Worm (Caenorhabditis elegans) whole organism, L4 larva: ENCODE results near the gene srbc-9.

Source experiments
- F10B5.3 ChIP-seq: sonication (generic microtip); optimal IDR thresholded peaks from 2 replicates; lab custom pipeline; 2016; ENCODE audit warnings: mild to moderate bottlenecking, missing genetic modification characterization, missing compliant biosample characterization
- F37D6.2 ChIP-seq: sonication (generic microtip); optimal IDR thresholded peaks from 2 replicates; lab custom pipeline; 2016; ENCODE audit warnings: mild to moderate bottlenecking, missing genetic modification characterization, missing compliant biosample characterization
- F44E2.7 ChIP-seq: fragments of 200-800 bp; sonication (Bioruptor generic); IDR thresholded peaks from 2 replicates; pipeline ENCODE4 v2.1.2; 2022; ENCODE audit warnings: missing genetic modification characterization, missing compliant biosample characterization
- T20F7.1 ChIP-seq: fragments of 200-800 bp; sonication (Bioruptor generic); optimal IDR thresholded peaks from 2 replicates; lab custom pipeline; 2018; ENCODE audit warnings: mild to moderate bottlenecking, missing genetic modification characterization, missing compliant biosample characterization
- T26A8.4 ChIP-seq: fragments of 200-800 bp; sonication (Bioruptor generic); IDR thresholded peaks from 2 replicates; pipeline ENCODE4 v1.3.6; 2022; ENCODE audit warnings: missing genetic modification characterization, missing compliant biosample characterization
- Y48G9A.11 ChIP-seq: fragments of 200-800 bp; sonication (Bioruptor generic); IDR thresholded peaks from 2 replicates; pipeline ENCODE4 v1.3.6; 2022; ENCODE audit warnings: missing genetic modification reagents, missing genetic modification characterization, missing compliant biosample characterization
- Y75B8A.6 ChIP-seq: fragments of 200-800 bp; sonication (Bioruptor generic); IDR thresholded peaks from 2 replicates; pipeline ENCODE4 v1.3.6; 2022; ENCODE audit warnings: missing genetic modification reagents, missing genetic modification characterization, missing compliant biosample characterization
- ceh-20 ChIP-seq: fragments of 200-800 bp; sonication (Bioruptor generic); IDR thresholded peaks from 2 replicates; pipeline ENCODE4 v1.3.6; 2022; ENCODE audit warnings: missing genetic modification reagents, missing genetic modification characterization, missing compliant biosample characterization
- ceh-44 ChIP-seq: fragments of 200-800 bp; sonication (Bioruptor generic); IDR thresholded peaks from 2 replicates; pipeline ENCODE4 v1.3.6; 2022; ENCODE audit warnings: missing genetic modification reagents, missing genetic modification characterization, missing compliant biosample characterization
- ceh-82 ChIP-seq: sonication (generic microtip); optimal IDR thresholded peaks from 2 replicates; lab custom pipeline; 2017; ENCODE audit warnings: missing biosample characterization, missing genetic modification characterization
- daf-19 ChIP-seq: fragments of 200-800 bp; sonication (Bioruptor generic); conservative IDR thresholded peaks from 2 replicates; pipeline ENCODE4 v1.3.6; 2022; ENCODE audit warnings: missing genetic modification characterization, missing compliant biosample characterization
- daf-8 ChIP-seq: fragments of 200-800 bp; sonication (Bioruptor generic); IDR thresholded peaks from 2 replicates; pipeline ENCODE4 v1.3.6; 2022; ENCODE audit warnings: missing genetic modification characterization, missing compliant biosample characterization
- dmd-8 ChIP-seq: fragments of 200-800 bp; sonication (Bioruptor generic); IDR thresholded peaks from 2 replicates; pipeline ENCODE4 v1.3.6; 2022; ENCODE audit warnings: missing genetic modification characterization, missing compliant biosample characterization
- dmd-9 ChIP-seq: fragments of 200-800 bp; sonication (Bioruptor generic); IDR thresholded peaks from 2 replicates; pipeline ENCODE4 v1.3.6; 2022; ENCODE audit warnings: missing genetic modification reagents, missing genetic modification characterization, missing compliant biosample characterization
- dpl-1 ChIP-seq: fragments of 150-350 bp; optimal IDR thresholded peaks from 2 replicates; lab custom pipeline; 2014; ENCODE audit warnings: missing biosample characterization, missing genetic modification reagents, missing genetic modification characterization
- duxl-1 ChIP-seq: sonication (generic microtip); optimal IDR thresholded peaks from 2 replicates; lab custom pipeline; 2016; ENCODE audit warnings: mild to moderate bottlenecking, missing genetic modification characterization, moderate library complexity, missing compliant biosample characterization; ENCODE audit not compliant: poor library complexity
- dve-1 ChIP-seq: sonication (generic microtip); optimal IDR thresholded peaks from 2 replicates; lab custom pipeline; 2017; ENCODE audit warnings: antibody characterized with exemption, mild to moderate bottlenecking, missing genetic modification characterization, missing compliant biosample characterization; ENCODE audit not compliant: insufficient read depth
- fos-1 ChIP-seq: fragments of 150-350 bp; optimal IDR thresholded peaks from 2 replicates; lab custom pipeline; 2014; ENCODE audit warnings: missing biosample characterization, missing genetic modification characterization
- gei-8 ChIP-seq: fragments of 200-800 bp; sonication (Bioruptor generic); optimal IDR thresholded peaks from 2 replicates; lab custom pipeline; 2018; ENCODE audit warnings: mild to moderate bottlenecking, missing genetic modification characterization, missing compliant biosample characterization
- hif-1 ChIP-seq, 2 experiments: sonication (generic microtip); optimal IDR thresholded peaks; 2 replicates each; lab custom pipeline; 2016 to 2017; ENCODE audit warnings: missing compliant biosample characterization in 2 of 2, missing genetic modification characterization in 2 of 2, missing genetic modification reagents in 2 of 2, missing genotype in 2 of 2, mild to moderate bottlenecking in 1 of 2
- hlh-11 ChIP-seq: fragments of 200-800 bp; sonication (Bioruptor generic); optimal IDR thresholded peaks from 2 replicates; lab custom pipeline; 2018; ENCODE audit warnings: mild to moderate bottlenecking, missing genetic modification characterization, missing compliant biosample characterization
- hmg-1.1 ChIP-seq: fragments of 200-800 bp; sonication (Bioruptor generic); IDR thresholded peaks from 2 replicates; pipeline ENCODE4 v1.3.6; 2022; ENCODE audit warnings: missing genetic modification reagents, missing genetic modification characterization, missing compliant biosample characterization
- lin-13 ChIP-seq: fragments of 150-350 bp; optimal IDR thresholded peaks from 2 replicates; lab custom pipeline; 2014; ENCODE audit warnings: missing biosample characterization, missing genetic modification reagents, missing genetic modification characterization
- lin-15B ChIP-seq: fragments of 150-350 bp; sonication (generic microtip); optimal IDR thresholded peaks from 3 replicates; lab custom pipeline; 2014; ENCODE audit warnings: missing biosample characterization, missing genetic modification characterization
- madf-9 ChIP-seq: fragments of 200-800 bp; sonication (Bioruptor generic); conservative IDR thresholded peaks from 2 replicates; pipeline ENCODE4 v1.3.6; 2022; ENCODE audit warnings: missing genetic modification reagents, missing genetic modification characterization, missing compliant biosample characterization
- mdt-29 ChIP-seq: fragments of 200-800 bp; sonication (Bioruptor generic); IDR thresholded peaks from 2 replicates; pipeline ENCODE4 v1.3.6; 2022; ENCODE audit warnings: missing genetic modification reagents, missing genetic modification characterization, missing compliant biosample characterization
- mep-1 ChIP-seq: fragments of 150-350 bp; sonication (generic microtip); optimal IDR thresholded peaks from 3 replicates; lab custom pipeline; 2014; ENCODE audit warnings: missing biosample characterization, missing genetic modification characterization
- mes-2 ChIP-seq: sonication (generic microtip); optimal IDR thresholded peaks from 2 replicates; lab custom pipeline; 2016; ENCODE audit warnings: missing genotype, mild to moderate bottlenecking, missing genetic modification characterization, missing compliant biosample characterization; ENCODE audit not compliant: poor library complexity, severe bottlenecking
- nhr-111 ChIP-seq: fragments of 200-800 bp; sonication (Bioruptor generic); optimal IDR thresholded peaks from 2 replicates; lab custom pipeline; 2018; ENCODE audit warnings: mild to moderate bottlenecking, missing genetic modification characterization, missing compliant biosample characterization
- nhr-25 ChIP-seq: sonication (generic microtip); optimal IDR thresholded peaks from 2 replicates; lab custom pipeline; 2017; ENCODE audit warnings: missing genetic modification characterization, mild to moderate bottlenecking, missing compliant biosample characterization, antibody characterized with exemption, moderate library complexity, borderline replicate concordance; ENCODE audit not compliant: insufficient read depth
- nhr-48 ChIP-seq: sonication (generic microtip); optimal IDR thresholded peaks from 2 replicates; lab custom pipeline; 2016; ENCODE audit warnings: mild to moderate bottlenecking, missing genetic modification characterization, missing compliant biosample characterization
- nhr-77 ChIP-seq: fragments of 150-350 bp; optimal IDR thresholded peaks from 2 replicates; lab custom pipeline; 2014; ENCODE audit warnings: missing biosample characterization, missing genetic modification characterization
- php-3 ChIP-seq: fragments of 200-800 bp; sonication (Bioruptor generic); IDR thresholded peaks from 2 replicates; pipeline ENCODE4 v1.3.6; 2022; ENCODE audit warnings: missing genetic modification reagents, missing genetic modification characterization, missing compliant biosample characterization
- pqm-1 ChIP-seq: sonication (generic microtip); optimal IDR thresholded peaks from 2 replicates; lab custom pipeline; 2017; ENCODE audit warnings: missing biosample characterization, missing genetic modification characterization
- snpc-1.2 ChIP-seq: fragments of 200-800 bp; sonication (Bioruptor generic); IDR thresholded peaks from 2 replicates; pipeline ENCODE4 v1.3.6; 2022; ENCODE audit warnings: missing genetic modification reagents, missing genetic modification characterization, missing compliant biosample characterization
- vab-7 ChIP-seq: fragments of 200-800 bp; sonication (Bioruptor generic); IDR thresholded peaks from 2 replicates; pipeline ENCODE4 v1.3.6; 2022; ENCODE audit warnings: missing genetic modification reagents, missing genetic modification characterization, missing compliant biosample characterization
- zag-1 ChIP-seq: fragments of 150-350 bp; optimal IDR thresholded peaks from 2 replicates; lab custom pipeline; 2014; ENCODE audit warnings: missing biosample characterization, missing genetic modification characterization
- zfp-2 ChIP-seq: sonication (generic microtip); optimal IDR thresholded peaks from 2 replicates; lab custom pipeline; 2016; ENCODE audit warnings: mild to moderate bottlenecking, missing genetic modification characterization, missing compliant biosample characterization
- zfp-3 ChIP-seq: fragments of 200-800 bp; sonication (Bioruptor generic); conservative IDR thresholded peaks from 2 replicates; pipeline ENCODE4 v1.3.6; 2022; ENCODE audit warnings: missing genetic modification reagents, missing genetic modification characterization, missing compliant biosample characterization
- zip-11 ChIP-seq: fragments of 200-800 bp; sonication (Bioruptor generic); IDR thresholded peaks from 2 replicates; pipeline ENCODE4 v1.3.6; 2022; ENCODE audit warnings: missing genetic modification characterization, missing compliant biosample characterization
- ztf-11 ChIP-seq: fragments of 150-350 bp; optimal IDR thresholded peaks from 2 replicates; lab custom pipeline; 2014; ENCODE audit warnings: missing biosample characterization, missing genetic modification characterization

The srbc-9 gene

DNA sequence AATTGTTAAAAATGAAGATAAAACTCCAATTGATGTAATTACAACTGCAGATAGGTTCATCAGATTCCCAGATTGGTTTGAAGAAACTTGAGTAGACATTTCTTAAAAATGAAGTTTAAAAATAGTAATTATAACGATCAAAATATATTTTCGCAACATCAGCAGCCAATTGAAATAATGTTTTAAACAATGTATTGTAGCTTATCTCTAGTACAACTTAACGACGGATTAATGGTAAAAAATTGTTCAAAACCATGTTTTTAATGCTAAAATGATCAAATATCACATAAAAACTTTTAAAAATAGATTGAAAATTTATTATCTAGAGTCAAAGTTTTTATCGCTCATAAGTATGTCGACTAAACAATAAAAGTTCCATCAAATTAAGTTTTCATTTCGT lies 4.9 kb upstream of the srbc-9 start, which contains the start of gene srbc-11:
Gene srbc-11 (minus strand): TSS at position 101 of the 400 bp plus-strand sequence.
- TF ChIP-seq dmd-9 (no peak), mep-1 (tag; lab: Kevin White, UChicago) (no peak), zag-1 (no peak), daf-19 (GFP tag; lab: Robert Waterston, UW) (no peak), pqm-1 (tag; lab: Kevin White, UChicago) (no peak)

DNA sequence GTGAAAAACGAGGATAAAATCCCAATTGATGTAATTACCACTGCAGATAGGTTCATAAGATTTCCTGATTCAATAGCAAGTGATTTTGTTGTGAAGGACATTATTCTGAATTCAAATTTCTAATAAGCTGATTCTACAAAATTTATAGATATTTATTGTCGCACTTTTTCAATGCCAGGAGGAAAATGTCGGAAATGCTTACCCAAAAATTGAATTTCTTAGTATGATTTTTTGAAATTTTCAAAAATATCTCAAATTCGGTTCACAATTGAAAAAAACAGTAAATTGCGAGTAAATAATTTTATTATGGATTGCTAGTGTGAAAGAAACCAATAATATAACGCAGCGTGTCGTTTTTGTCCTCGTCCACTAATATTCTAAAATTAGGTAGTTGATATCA lies 2.7 kb upstream of the srbc-9 start, which contains the start of gene srbc-10:
Gene srbc-10 (minus strand): TSS at position 101 of the 400 bp plus-strand sequence.
- TF ChIP-seq nhr-48 (tag; lab: Kevin White, UChicago), result no peak
- no peak for TF ChIP-seq F44E2.7 (GFP tag; lab: Robert Waterston, UW)
- TF ChIP-seq vab-7 (GFP tag; lab: Robert Waterston, UW), result no peak
- no peak for TF ChIP-seq dpl-1 (GFP tag; lab: Kevin White, UChicago)
- no peak for TF ChIP-seq lin-15B (tag; lab: Kevin White, UChicago)
- TF ChIP-seq mdt-29 (GFP tag; lab: Robert Waterston, UW), result no peak
- no peak for TF ChIP-seq daf-8 (GFP tag; lab: Robert Waterston, UW)
- no peak for TF ChIP-seq Y75B8A.6 (GFP tag; lab: Robert Waterston, UW)
- no peak for TF ChIP-seq hlh-11 (tag; lab: Kevin White, UChicago)
- no peak for TF ChIP-seq zag-1
- TF ChIP-seq dmd-8 (GFP tag; lab: Robert Waterston, UW), result no peak
- TF ChIP-seq ceh-44 (GFP tag; lab: Robert Waterston, UW), result no peak
- no peak for TF ChIP-seq ztf-11 (tag; lab: Kevin White, UChicago)
- no peak for TF ChIP-seq snpc-1.2
- TF ChIP-seq fos-1 (tag; lab: Kevin White, UChicago), result no peak
- no peak for TF ChIP-seq zfp-2 (tag; lab: Kevin White, UChicago)
- TF ChIP-seq T20F7.1 (GFP tag; lab: Kevin White, UChicago), result no peak
- TF ChIP-seq F10B5.3 (tag; lab: Kevin White, UChicago), result no peak
- no peak for TF ChIP-seq ceh-20 (GFP tag; lab: Robert Waterston, UW)
- TF ChIP-seq Y48G9A.11 (GFP tag; lab: Robert Waterston, UW), result no peak

DNA sequence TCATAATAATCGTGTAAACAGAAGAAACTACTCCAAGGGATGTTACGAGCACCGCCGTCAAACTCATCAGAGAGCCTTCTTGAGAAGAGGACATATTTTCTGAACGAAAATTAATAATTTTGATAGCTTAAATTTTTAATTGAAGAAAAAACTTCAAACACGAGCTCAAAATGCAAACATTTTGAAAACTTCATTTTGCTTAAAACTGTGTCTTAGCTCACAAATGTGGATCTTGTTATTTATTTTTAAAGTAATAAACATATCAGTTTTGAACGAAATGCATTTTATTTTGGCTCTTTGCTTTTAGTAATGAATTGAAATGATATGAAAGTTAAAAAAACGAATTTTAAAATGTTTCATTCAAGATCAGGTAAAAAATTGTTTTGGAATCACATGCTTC lies 2.7 kb downstream of the srbc-9 start, which contains the start of gene srbc-7:
Gene srbc-7 (minus strand): TSS at position 101 of the 400 bp plus-strand sequence.
- no peak for TF ChIP-seq madf-9 (GFP tag; lab: Robert Waterston, UW)
- no peak for TF ChIP-seq zip-11
- no peak for TF ChIP-seq Y75B8A.6 (GFP tag; lab: Robert Waterston, UW)
- no peak for TF ChIP-seq F44E2.7 (GFP tag; lab: Robert Waterston, UW)
- TF ChIP-seq mes-2, result no peak
- TF ChIP-seq hif-1 (tag; optimal IDR thresholded peaks at IDR 0.05; lab: Kevin White, UChicago), result no peak
- no peak for TF ChIP-seq ceh-20 (GFP tag; lab: Robert Waterston, UW)
- TF ChIP-seq hmg-1.1 (GFP tag; lab: Robert Waterston, UW), result no peak
- no peak for TF ChIP-seq F37D6.2
- TF ChIP-seq nhr-25 (tag; lab: Kevin White, UChicago), result no peak
- TF ChIP-seq zfp-3 (GFP tag; lab: Robert Waterston, UW), result no peak

DNA sequence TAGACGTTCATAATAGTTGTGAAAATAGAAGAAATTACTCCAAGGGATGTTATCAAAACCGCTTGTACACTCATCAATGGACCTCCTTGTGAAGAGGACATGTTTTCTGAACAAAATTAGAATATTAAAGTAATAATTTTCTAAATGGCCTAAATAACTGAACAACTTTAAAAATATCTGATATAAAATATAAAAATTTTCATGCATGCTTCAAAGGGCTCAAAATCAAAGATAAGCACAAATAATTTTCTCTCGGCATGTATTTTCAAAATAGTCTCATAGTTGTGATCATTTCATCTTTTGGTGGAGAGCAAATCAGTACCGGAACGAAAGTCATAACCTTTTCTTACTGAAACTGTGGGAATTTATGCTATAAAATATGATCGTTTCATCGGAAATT lies 5.2 kb downstream of the srbc-9 start, which contains the start of gene srbc-8:
Gene srbc-8 (minus strand): TSS at position 101 of the 400 bp plus-strand sequence.
- TF ChIP-seq T26A8.4 (GFP tag; lab: Robert Waterston, UW), result no peak
- TF ChIP-seq ceh-82 (tag; lab: Kevin White, UChicago), result no peak
- TF ChIP-seq lin-13 (GFP tag; lab: Kevin White, UChicago), result no peak
- TF ChIP-seq pqm-1 (tag; lab: Kevin White, UChicago), result no peak
- TF ChIP-seq gei-8 (GFP tag; lab: Kevin White, UChicago), result no peak
- no peak for TF ChIP-seq php-3 (GFP tag; lab: Robert Waterston, UW)
- no peak for TF ChIP-seq nhr-77
- no peak for TF ChIP-seq mes-2
- no peak for TF ChIP-seq duxl-1 (tag; lab: Kevin White, UChicago)
- TF ChIP-seq nhr-111 (GFP tag; lab: Kevin White, UChicago), result no peak
- TF ChIP-seq dve-1 (tag; lab: Kevin White, UChicago), result no peak
- TF ChIP-seq zfp-2 (tag; lab: Kevin White, UChicago), result no peak
